Worm (Caenorhabditis elegans) whole organism, young adult: ENCODE results near the gene abu-5.

Experiments used
- F49E8.2 ChIP-seq: sonication (generic microtip); optimal IDR thresholded peaks from 3 replicates; lab custom pipeline; 2017; ENCODE audit warnings: missing genetic modification characterization, mild to moderate bottlenecking, missing compliant biosample characterization, antibody characterized with exemption, moderate library complexity; ENCODE audit not compliant: insufficient read depth
- T07F8.4 ChIP-seq: sonication (generic microtip); optimal IDR thresholded peaks from 2 replicates; lab custom pipeline; 2016; ENCODE audit warnings: mild to moderate bottlenecking, missing genetic modification characterization, moderate library complexity, missing compliant biosample characterization
- Y53G8AR.9 ChIP-seq: fragments of 200-800 bp; sonication (Bioruptor generic); conservative IDR thresholded peaks from 2 replicates; pipeline ENCODE4 v1.3.6; 2022; ENCODE audit warnings: missing genetic modification reagents, missing genetic modification characterization, missing compliant biosample characterization
- ZK185.1 ChIP-seq: sonication (generic microtip); optimal IDR thresholded peaks from 2 replicates; lab custom pipeline; 2016; ENCODE audit warnings: mild to moderate bottlenecking, missing genetic modification characterization, missing compliant biosample characterization; ENCODE audit not compliant: poor library complexity, severe bottlenecking
- aptf-3 ChIP-seq: fragments of 200-800 bp; sonication (Bioruptor generic); IDR thresholded peaks from 2 replicates; pipeline ENCODE4 v1.3.6; 2022; ENCODE audit warnings: missing genetic modification characterization, missing compliant biosample characterization
- egl-18 ChIP-seq: fragments of 200-800 bp; sonication (Bioruptor generic); IDR thresholded peaks from 2 replicates; pipeline ENCODE4 v1.3.6; 2022; ENCODE audit warnings: missing genetic modification reagents, missing genetic modification characterization, missing compliant biosample characterization
- fkh-3 ChIP-seq: sonication (generic microtip); optimal IDR thresholded peaks from 2 replicates; lab custom pipeline; 2016; ENCODE audit warnings: mild to moderate bottlenecking, missing genetic modification characterization, missing compliant biosample characterization
- hlh-12 ChIP-seq: sonication (generic microtip); optimal IDR thresholded peaks from 2 replicates; lab custom pipeline; 2016; ENCODE audit warnings: missing genetic modification characterization, missing compliant biosample characterization
- snpc-1.1 ChIP-seq: sonication (generic microtip); optimal IDR thresholded peaks from 2 replicates; lab custom pipeline; 2017; ENCODE audit warnings: missing genetic modification characterization, mild to moderate bottlenecking, missing compliant biosample characterization, antibody characterized with exemption, moderate library complexity, missing genotype, missing genetic modification reagents; ENCODE audit not compliant: insufficient read depth
- snpc-4 ChIP-seq, 5 experiments: fragments of 150-350 bp in 1 of 5; sonication (generic microtip) in 4 of 5; optimal IDR thresholded peaks; 2 replicates each; lab custom pipeline; 2014 to 2018; ENCODE audit warnings: missing genetic modification characterization in 5 of 5, missing biosample characterization in 3 of 5, antibody characterized with exemption in 2 of 5, mild to moderate bottlenecking in 2 of 5, missing compliant biosample characterization in 2 of 5, missing genotype in 2 of 5, moderate library complexity in 2 of 5, missing genetic modification reagents in 1 of 5
- tlf-1 ChIP-seq: fragments of 200-800 bp; sonication (Bioruptor generic); optimal IDR thresholded peaks from 2 replicates; lab custom pipeline; 2018; ENCODE audit warnings: mild to moderate bottlenecking, missing genetic modification characterization, missing compliant biosample characterization
- zim-3 ChIP-seq: sonication (generic microtip); optimal IDR thresholded peaks from 2 replicates; lab custom pipeline; 2017; ENCODE audit warnings: mild to moderate bottlenecking, missing genetic modification characterization, moderate library complexity, missing compliant biosample characterization
- ztf-26 ChIP-seq: sonication (generic microtip); optimal IDR thresholded peaks from 2 replicates; lab custom pipeline; 2017; ENCODE audit warnings: missing genetic modification characterization, missing compliant biosample characterization
- ztf-6 ChIP-seq: fragments of 200-800 bp; sonication (Bioruptor generic); IDR thresholded peaks from 2 replicates; pipeline ENCODE4 v1.3.6; 2022; ENCODE audit warnings: missing genetic modification reagents, missing genetic modification characterization, missing compliant biosample characterization

DNA sequence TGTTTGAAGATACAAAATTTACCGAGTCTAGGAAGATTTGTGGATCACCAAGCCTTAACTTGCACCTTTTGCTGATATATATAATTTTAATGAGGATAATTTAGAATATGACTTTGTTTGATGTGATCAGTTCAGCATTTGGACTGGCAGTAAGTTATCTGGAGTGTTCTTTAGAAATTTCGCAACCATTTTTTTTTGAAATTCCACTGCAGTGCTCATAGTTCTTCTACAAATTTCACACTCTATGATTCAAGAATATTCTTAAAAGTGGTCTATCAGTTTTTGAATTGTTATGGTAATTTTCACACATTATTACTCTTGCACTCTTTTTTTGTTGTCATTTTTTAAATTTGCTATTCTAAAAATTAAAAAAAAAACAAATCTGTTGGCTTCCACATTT lies 48.7 kb downstream of the abu-5 start:
- TF ChIP-seq ZK185.1 (tag; lab: Kevin White, UChicago): no peak
- TF ChIP-seq ztf-6 (GFP tag; lab: Robert Waterston, UW): no peak
- TF ChIP-seq zim-3 (tag; lab: Kevin White, UChicago): no peak
- TF ChIP-seq snpc-4 (GFP tag; optimal IDR thresholded peaks at IDR 0.05; lab: Kevin White, UChicago): no peak
- TF ChIP-seq snpc-4 (tag; optimal IDR thresholded peaks at IDR 0.05; lab: Kevin White, UChicago): no peak
- no peak for TF ChIP-seq ztf-26 (tag; lab: Kevin White, UChicago)
- TF ChIP-seq T07F8.4 (tag; lab: Kevin White, UChicago): no peak
- no peak for TF ChIP-seq aptf-3 (GFP tag; lab: Robert Waterston, UW)
- no peak for TF ChIP-seq Y53G8AR.9 (GFP tag; lab: Robert Waterston, UW)
- TF ChIP-seq F49E8.2 (tag; lab: Kevin White, UChicago): no peak
- no peak for TF ChIP-seq hlh-12 (tag; lab: Kevin White, UChicago)
- TF ChIP-seq fkh-3: no peak
- no peak for TF ChIP-seq tlf-1 (GFP tag; lab: Kevin White, UChicago)
- TF ChIP-seq snpc-1.1 (tag; lab: Kevin White, UChicago): no peak
- TF ChIP-seq egl-18 (GFP tag; lab: Robert Waterston, UW): no peak
